Worm (Caenorhabditis elegans): Measurements from ENCODE around the gene arp-6.

arp-6 gene

ce11 chrII:8004157-8004556, 33.0 kb downstream of the arp-6 start, which contains the start of gene pgp-11:
TSS of gene pgp-11 (minus strand) at chrII:8004257.
- no peak for TF ChIP-seq T22C8.4 (GFP tag; IDR thresholded peaks at IDR 0.05)

ce11 chrII:8001428-8001827, 35.7 kb downstream of the arp-6 start:
- TF ChIP-seq tab-1 (GFP tag; IDR thresholded peaks at IDR 0.05) (no peak), med-1 (GFP tag; optimal IDR thresholded peaks at IDR 0.05; ENCODE audit: insufficient read depth) (no peak), cog-1 (tag; optimal IDR thresholded peaks at IDR 0.05) (no peak), klf-2 (GFP tag; conservative IDR thresholded peaks at IDR 0.05) (no peak), ref-1 (GFP tag; conservative IDR thresholded peaks at IDR 0.05) (no peak), ztf-29 (GFP tag; IDR thresholded peaks at IDR 0.05) (no peak), T22C8.4 (GFP tag; IDR thresholded peaks at IDR 0.05) (no peak), ztf-23 (GFP tag; IDR thresholded peaks at IDR 0.05) (no peak), flt-1 (GFP tag; IDR thresholded peaks at IDR 0.05) (no peak)

- TF ChIP-seq ztf-29 (GFP tag; IDR thresholded peaks at IDR 0.05) (no peak), ref-1 (GFP tag; conservative IDR thresholded peaks at IDR 0.05) (no peak), klf-2 (GFP tag; conservative IDR thresholded peaks at IDR 0.05) (no peak), T22C8.4 (GFP tag; IDR thresholded peaks at IDR 0.05) (no peak), flt-1 (GFP tag; IDR thresholded peaks at IDR 0.05) (no peak), tab-1 (GFP tag; IDR thresholded peaks at IDR 0.05) (no peak), med-1 (GFP tag; optimal IDR thresholded peaks at IDR 0.05; ENCODE audit: insufficient read depth) (no peak), ztf-23 (GFP tag; IDR thresholded peaks at IDR 0.05) (no peak), cog-1 (tag; optimal IDR thresholded peaks at IDR 0.05) (no peak)
Observed at ce11 chrII:7991279-7991678, 45.9 kb downstream of the arp-6 start.

ce11 chrII:7990192-7990591, 47.0 kb downstream of the arp-6 start:
- TF ChIP-seq flt-1 (GFP tag; IDR thresholded peaks at IDR 0.05) (no peak), klf-2 (GFP tag; conservative IDR thresholded peaks at IDR 0.05) (no peak), ref-1 (GFP tag; conservative IDR thresholded peaks at IDR 0.05) (no peak), ztf-23 (GFP tag; IDR thresholded peaks at IDR 0.05) (no peak), med-1 (GFP tag; optimal IDR thresholded peaks at IDR 0.05; ENCODE audit: insufficient read depth) (no peak), ztf-29 (GFP tag; IDR thresholded peaks at IDR 0.05) (no peak)

ce11 chrII:7986928-7987327, 50.2 kb downstream of the arp-6 start:
- TF ChIP-seq ztf-23 (GFP tag; IDR thresholded peaks at IDR 0.05), result no peak
- no peak for TF ChIP-seq cog-1 (tag; optimal IDR thresholded peaks at IDR 0.05)
- TF ChIP-seq klf-2 (GFP tag; conservative IDR thresholded peaks at IDR 0.05), result no peak
- no peak for TF ChIP-seq ztf-29 (GFP tag; IDR thresholded peaks at IDR 0.05)
- no peak for TF ChIP-seq ref-1 (GFP tag; conservative IDR thresholded peaks at IDR 0.05)
- no peak for TF ChIP-seq med-1 (GFP tag; optimal IDR thresholded peaks at IDR 0.05; ENCODE audit: insufficient read depth)
- no peak for TF ChIP-seq flt-1 (GFP tag; IDR thresholded peaks at IDR 0.05)
- TF ChIP-seq T22C8.4 (GFP tag; IDR thresholded peaks at IDR 0.05), result no peak
- TF ChIP-seq tab-1 (GFP tag; IDR thresholded peaks at IDR 0.05), result no peak

Measured in whole organism, midembryonic.